Fruit fly (Drosophila melanogaster) whole organism, embryonic: ENCODE results near the gene CG12362.

Experiments
- ATbp ChIP-seq: fragments of 200-800 bp; sonication (Bioruptor generic); optimal IDR thresholded peaks from 2 replicates; lab custom pipeline; 2017; ENCODE audit warnings: missing biosample characterization, mild to moderate bottlenecking, missing genetic modification characterization, missing genetic modification reagents
- Abd-B ChIP-seq: fragments of 200-800 bp; sonication (Bioruptor generic); optimal IDR thresholded peaks from 2 replicates; lab custom pipeline; 2018; ENCODE audit warnings: missing biosample characterization, mild to moderate bottlenecking, missing genetic modification characterization, moderate library complexity
- Bgb ChIP-seq: fragments of 200-800 bp; sonication (Bioruptor generic); IDR thresholded peaks from 2 replicates; pipeline ENCODE4 v1.3.6; 2022; ENCODE audit warnings: missing biosample characterization, missing genetic modification characterization; ENCODE audit not compliant: partially characterized antibody
- Bteb2 ChIP-seq: fragments of 200-800 bp; sonication (Bioruptor generic); optimal IDR thresholded peaks from 2 replicates; lab custom pipeline; 2016; ENCODE audit warnings: missing biosample characterization, missing genetic modification characterization
- CG10274 ChIP-seq: fragments of 200-800 bp; sonication (Bioruptor generic); optimal IDR thresholded peaks from 3 replicates; lab custom pipeline; 2017; ENCODE audit warnings: missing biosample characterization, mild to moderate bottlenecking, missing genetic modification characterization
- CG13424 ChIP-seq: fragments of 200-800 bp; sonication (Bioruptor generic); optimal IDR thresholded peaks from 2 replicates; lab custom pipeline; 2019; ENCODE audit warnings: missing biosample characterization, mild to moderate bottlenecking, missing genetic modification characterization, moderate library complexity
- CG14860 ChIP-seq: fragments of 200-800 bp; sonication (Bioruptor generic); IDR thresholded peaks from 3 replicates; pipeline ENCODE4 v1.3.6; 2022; ENCODE audit warnings: missing biosample characterization, missing genetic modification characterization; ENCODE audit not compliant: partially characterized antibody
- CG1603 ChIP-seq: fragments of 200-800 bp; sonication (Bioruptor generic); optimal IDR thresholded peaks from 2 replicates; lab custom pipeline; 2019; ENCODE audit warnings: missing biosample characterization, mild to moderate bottlenecking, missing genetic modification characterization, moderate library complexity
- CG16813 ChIP-seq: fragments of 200-800 bp; sonication (Bioruptor generic); IDR thresholded peaks from 3 replicates; pipeline ENCODE4 v1.3.6; 2022; ENCODE audit warnings: missing biosample characterization, missing genetic modification characterization; ENCODE audit not compliant: partially characterized antibody
- CG16815 ChIP-seq: fragments of 200-800 bp; sonication (Bioruptor generic); optimal IDR thresholded peaks from 3 replicates; lab custom pipeline; 2017; ENCODE audit warnings: missing biosample characterization, mild to moderate bottlenecking, missing genetic modification characterization
- CG18011 ChIP-seq: fragments of 200-800 bp; sonication (Bioruptor generic); optimal IDR thresholded peaks from 2 replicates; lab custom pipeline; 2017; ENCODE audit warnings: missing biosample characterization, missing genetic modification characterization, mild to moderate bottlenecking, moderate library complexity, missing genotype
- CG2712 ChIP-seq: fragments of 200-800 bp; optimal IDR thresholded peaks from 3 replicates; lab custom pipeline; 2019; ENCODE audit warnings: missing biosample characterization, mild to moderate bottlenecking, missing genetic modification characterization, moderate library complexity
- CG32772 ChIP-seq: fragments of 200-800 bp; sonication (Bioruptor generic); IDR thresholded peaks from 2 replicates; pipeline ENCODE4 v1.3.6; 2022; ENCODE audit warnings: missing biosample characterization, missing genetic modification characterization
- CG6791 ChIP-seq: fragments of 200-800 bp; sonication (Bioruptor generic); IDR thresholded peaks from 3 replicates; pipeline ENCODE4 v1.3.6; 2022; ENCODE audit warnings: missing biosample characterization, missing genetic modification characterization; ENCODE audit not compliant: partially characterized antibody
- CG7556 ChIP-seq: fragments of 200-800 bp; sonication (Bioruptor generic); optimal IDR thresholded peaks from 2 replicates; lab custom pipeline; 2017; ENCODE audit warnings: missing biosample characterization, mild to moderate bottlenecking, missing genetic modification characterization
- CG8388 ChIP-seq: fragments of 200-800 bp; sonication (Bioruptor generic); optimal IDR thresholded peaks from 2 replicates; lab custom pipeline; 2019; ENCODE audit warnings: missing biosample characterization, mild to moderate bottlenecking, missing genetic modification characterization, moderate library complexity
- CG8924 ChIP-seq: fragments of 200-800 bp; optimal IDR thresholded peaks from 3 replicates; lab custom pipeline; 2019; ENCODE audit warnings: missing biosample characterization, mild to moderate bottlenecking, missing genetic modification characterization, moderate library complexity
- Chrac-16 ChIP-seq: fragments of 200-800 bp; sonication (Bioruptor generic); optimal IDR thresholded peaks from 3 replicates; lab custom pipeline; 2016; ENCODE audit warnings: missing biosample characterization, missing genetic modification characterization
- D19A ChIP-seq: fragments of 200-800 bp; optimal IDR thresholded peaks from 3 replicates; lab custom pipeline; 2019; ENCODE audit warnings: missing biosample characterization, mild to moderate bottlenecking, missing genetic modification characterization, moderate library complexity
- Dad ChIP-seq: fragments of 200-800 bp; sonication (Bioruptor generic); optimal IDR thresholded peaks from 3 replicates; lab custom pipeline; 2016; ENCODE audit warnings: missing biosample characterization, missing genetic modification characterization
- HLH4C ChIP-seq: fragments of 200-800 bp; sonication (Bioruptor generic); IDR thresholded peaks from 3 replicates; pipeline ENCODE4 v1.3.6; 2022; ENCODE audit warnings: missing biosample characterization, missing genetic modification characterization; ENCODE audit not compliant: partially characterized antibody
- Hmx ChIP-seq: fragments of 200-800 bp; sonication (Bioruptor generic); optimal IDR thresholded peaks from 2 replicates; lab custom pipeline; 2016; ENCODE audit warnings: missing biosample characterization, missing genetic modification characterization
- Hr51 ChIP-seq, 2 experiments: fragments of 200-800 bp; sonication (Bioruptor generic); optimal IDR thresholded peaks; 2 replicates in 1 of 2; 3 replicates in 1 of 2; lab custom pipeline; 2016 to 2018; ENCODE audit warnings: missing biosample characterization in 2 of 2, missing genetic modification characterization in 2 of 2, mild to moderate bottlenecking in 1 of 2, moderate library complexity in 1 of 2
- Oli ChIP-seq: fragments of 200-800 bp; sonication (Bioruptor generic); optimal IDR thresholded peaks from 2 replicates; lab custom pipeline; 2018; ENCODE audit warnings: missing biosample characterization, mild to moderate bottlenecking, missing genetic modification characterization, moderate library complexity
- Sox100B ChIP-seq: fragments of 200-800 bp; sonication (Bioruptor generic); optimal IDR thresholded peaks from 3 replicates; lab custom pipeline; 2018; ENCODE audit warnings: missing biosample characterization, mild to moderate bottlenecking, missing genetic modification characterization
- Sry-δ ChIP-seq: fragments of 200-800 bp; sonication (Bioruptor generic); optimal IDR thresholded peaks from 2 replicates; lab custom pipeline; 2016; ENCODE audit warnings: missing biosample characterization, missing genetic modification characterization
- Ssrp ChIP-seq: fragments of 200-800 bp; sonication (Bioruptor generic); optimal IDR thresholded peaks from 2 replicates; lab custom pipeline; 2018; ENCODE audit warnings: missing biosample characterization, mild to moderate bottlenecking, missing genetic modification characterization, moderate library complexity
- Xbp1 ChIP-seq: fragments of 200-800 bp; sonication (Bioruptor generic); optimal IDR thresholded peaks from 3 replicates; lab custom pipeline; 2016; ENCODE audit warnings: missing biosample characterization, mild to moderate bottlenecking, missing genetic modification characterization
- bsh ChIP-seq, 2 experiments: fragments of 200-800 bp; sonication (Bioruptor generic); optimal IDR thresholded peaks; 2 replicates each; lab custom pipeline; 2017 to 2018; ENCODE audit warnings: mild to moderate bottlenecking in 2 of 2, missing biosample characterization in 2 of 2, missing genetic modification characterization in 2 of 2, moderate library complexity in 1 of 2
- dmrt11E ChIP-seq: fragments of 200-800 bp; sonication (Bioruptor generic); optimal IDR thresholded peaks from 3 replicates; lab custom pipeline; 2018; ENCODE audit warnings: missing biosample characterization, mild to moderate bottlenecking, missing genetic modification characterization, moderate library complexity
- grn ChIP-seq: fragments of 200-800 bp; sonication (Bioruptor generic); optimal IDR thresholded peaks from 3 replicates; lab custom pipeline; 2017; ENCODE audit warnings: missing biosample characterization, missing genetic modification characterization
- gsb ChIP-seq: fragments of 200-800 bp; sonication (Bioruptor generic); IDR thresholded peaks from 2 replicates; pipeline ENCODE4 v1.3.6; 2022; ENCODE audit warnings: missing biosample characterization, missing genetic modification characterization
- gsb-n ChIP-seq: fragments of 200-800 bp; sonication (Bioruptor generic); optimal IDR thresholded peaks from 3 replicates; lab custom pipeline; 2018; ENCODE audit warnings: missing biosample characterization, mild to moderate bottlenecking, missing genetic modification characterization
- kni ChIP-seq: fragments of 200-800 bp; sonication (Bioruptor generic); optimal IDR thresholded peaks from 3 replicates; lab custom pipeline; 2017; ENCODE audit warnings: mild to moderate bottlenecking, missing biosample characterization, missing genetic modification reagents, missing genetic modification characterization
- oc ChIP-seq: fragments of 200-800 bp; sonication (Bioruptor generic); optimal IDR thresholded peaks from 2 replicates; lab custom pipeline; 2018; ENCODE audit warnings: missing biosample characterization, mild to moderate bottlenecking, missing genetic modification characterization, moderate library complexity
- pros ChIP-seq: fragments of 200-800 bp; sonication (Bioruptor generic); optimal IDR thresholded peaks from 3 replicates; lab custom pipeline; 2019; ENCODE audit warnings: missing biosample characterization, mild to moderate bottlenecking, missing genetic modification characterization, moderate library complexity
- salm ChIP-seq: fragments of 200-800 bp; sonication (Bioruptor generic); optimal IDR thresholded peaks from 2 replicates; lab custom pipeline; 2018; ENCODE audit warnings: missing biosample characterization, mild to moderate bottlenecking, missing genetic modification characterization
- sd ChIP-seq: fragments of 200-800 bp; sonication (Bioruptor generic); optimal IDR thresholded peaks from 3 replicates; lab custom pipeline; 2018; ENCODE audit warnings: missing biosample characterization, mild to moderate bottlenecking, missing genetic modification characterization, moderate library complexity
- sob ChIP-seq: fragments of 200-800 bp; sonication (Bioruptor generic); IDR thresholded peaks from 2 replicates; pipeline ENCODE4 v1.3.6; 2022; ENCODE audit warnings: missing biosample characterization, missing genetic modification characterization
- tin ChIP-seq: fragments of 200-800 bp; sonication (Bioruptor generic); optimal IDR thresholded peaks from 3 replicates; lab custom pipeline; 2016; ENCODE audit warnings: missing biosample characterization, missing genetic modification characterization
- toy ChIP-seq: fragments of 200-800 bp; sonication (Bioruptor generic); IDR thresholded peaks from 2 replicates; pipeline ENCODE4 v1.3.6; 2022; ENCODE audit warnings: missing biosample characterization, missing genetic modification characterization

Gene CG12362

dm6 chr3L:10390947-10391346 is 21.7 kb upstream of the CG12362 start (continued):
- TF ChIP-seq Oli (tag; lab: Kevin White, UChicago) (peak; percentile 63), Sry-δ (GFP tag; lab: Kevin White, UChicago) (no peak), CG7556 (GFP tag; lab: Kevin White, UChicago) (peak; percentile 26), CG32772 (GFP tag; lab: Robert Waterston, UW) (peak; percentile 13; the same call in 1 of the 2 replicates), oc (peak; percentile 52), CG14860 (no peak), Hr51 (GFP tag; optimal IDR thresholded peaks at IDR 0.05; lab: Kevin White, UChicago) (peak in 1 of 2 experiments; percentile 67), Sox100B (GFP tag; lab: Kevin White, UChicago) (peak; percentile 26), ATbp (GFP tag; lab: Kevin White, UChicago) (peak; percentile 32), Xbp1 (peak; percentile 28), Ssrp (tag; lab: Kevin White, UChicago) (peak; percentile 66), gsb (GFP tag; lab: Robert Waterston, UW) (no peak), CG1603 (peak; percentile 16), CG13424 (tag; lab: Kevin White, UChicago) (peak; percentile 56), D19A (tag; lab: Kevin White, UChicago) (peak; percentile 44), Chrac-16 (GFP tag; lab: Kevin White, UChicago) (peak; percentile 6), CG8924 (tag; lab: Kevin White, UChicago) (peak; percentile 50), CG8388 (GFP tag; lab: Kevin White, UChicago) (peak; percentile 58), CG18011 (GFP tag; lab: Kevin White, UChicago) (no peak), HLH4C (GFP tag; lab: Robert Waterston, UW) (no peak), Dad (GFP tag; lab: Kevin White, UChicago) (no peak), dmrt11E (tag; lab: Kevin White, UChicago) (peak; percentile 68), CG16815 (GFP tag; lab: Kevin White, UChicago) (peak; percentile 13), Abd-B (GFP tag; lab: Kevin White, UChicago) (peak; percentile 28), salm (tag; lab: Kevin White, UChicago) (peak; percentile 17)

dm6 chr3L:10392049-10392448 is 20.6 kb upstream of the CG12362 start:
- TF ChIP-seq CG2712, result no peak
- TF ChIP-seq sd (tag; lab: Kevin White, UChicago), result peak; percentile 22
- TF ChIP-seq Hmx (GFP tag; lab: Kevin White, UChicago), result no peak
- TF ChIP-seq gsb-n (tag; lab: Kevin White, UChicago), result peak; percentile 62
- TF ChIP-seq bsh (GFP tag; optimal IDR thresholded peaks at IDR 0.05; lab: Kevin White, UChicago), result no peak
- TF ChIP-seq CG10274 (GFP tag; lab: Kevin White, UChicago), result no peak
- TF ChIP-seq Bteb2 (GFP tag; lab: Kevin White, UChicago), result no peak
- no peak for TF ChIP-seq CG16813 (GFP tag; lab: Robert Waterston, UW)
- 0 out of 2 replicates have a peak, but pooled peaks have one; percentile 11 for TF ChIP-seq Bgb (GFP tag; lab: Robert Waterston, UW)
- TF ChIP-seq grn (GFP tag; lab: Kevin White, UChicago), result peak; percentile 65
- TF ChIP-seq toy (GFP tag; lab: Robert Waterston, UW), result no peak
- TF ChIP-seq tin (GFP tag; lab: Kevin White, UChicago), result no peak
- TF ChIP-seq pros (GFP tag; lab: Kevin White, UChicago), result peak; percentile 4
- TF ChIP-seq CG6791 (GFP tag; lab: Robert Waterston, UW), result 0 out of 3 replicates have a peak, but pooled peaks have one; percentile 20
- TF ChIP-seq kni, result peak; percentile 77
- TF ChIP-seq sob, result no peak
